Fruit fly (Drosophila melanogaster): ENCODE results near the gene Ubc2.

Ubc2 gene

DNA sequence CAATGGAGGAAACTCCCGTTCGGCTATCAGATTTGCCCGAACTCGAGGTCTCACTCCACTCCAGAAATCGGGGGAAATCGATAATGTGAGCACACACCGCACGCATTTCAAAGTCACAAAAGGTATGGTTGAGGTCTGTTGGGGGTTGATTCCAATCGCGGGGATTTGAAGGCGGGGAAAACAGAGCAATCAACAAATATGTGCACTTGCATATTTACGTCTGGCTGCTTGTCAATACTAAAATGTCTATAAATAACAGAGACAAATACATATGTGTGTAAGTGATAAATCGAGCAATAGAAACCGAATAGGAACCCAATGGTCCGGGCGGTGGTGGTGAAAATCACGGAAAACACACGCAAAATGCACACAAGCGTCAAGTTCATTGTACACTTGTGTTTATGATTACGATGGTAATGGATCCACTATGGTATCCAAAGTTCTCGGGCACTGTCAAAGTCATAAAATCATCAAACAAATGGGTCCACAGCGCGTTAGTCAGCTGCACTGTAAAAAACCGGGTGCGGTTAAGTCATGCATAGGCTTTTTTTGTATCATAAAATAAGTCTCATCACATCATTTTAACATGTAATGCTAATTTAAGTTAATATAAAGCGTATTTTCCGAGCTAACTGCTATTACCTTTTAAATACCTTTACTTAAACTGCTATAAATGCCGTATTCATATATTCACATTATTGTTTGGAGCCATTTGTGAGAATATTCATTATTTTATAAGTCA is 15.8 kb downstream of the Ubc2 start (continued):
- TF ChIP-seq eg (GFP tag; IDR thresholded peaks at IDR 0.05) (peak; percentile 63), svp (GFP tag) (peak; percentile 51), dsx (GFP tag; optimal IDR thresholded peaks at IDR 0.05; ENCODE audit: poor library complexity, severe bottlenecking) (no peak), CG7368 (GFP tag; optimal IDR thresholded peaks at IDR 0.05) (no peak), CG6808 (GFP tag; optimal IDR thresholded peaks at IDR 0.05) (peak; percentile 13), CG16779 (tag; optimal IDR thresholded peaks at IDR 0.05) (no peak), CG10669 (GFP tag; optimal IDR thresholded peaks at IDR 0.05) (no peak), dac (GFP tag; optimal IDR thresholded peaks at IDR 0.05) (peak; percentile 50), CG3919 (GFP tag; optimal IDR thresholded peaks at IDR 0.05) (peak; percentile 29)

DNA sequence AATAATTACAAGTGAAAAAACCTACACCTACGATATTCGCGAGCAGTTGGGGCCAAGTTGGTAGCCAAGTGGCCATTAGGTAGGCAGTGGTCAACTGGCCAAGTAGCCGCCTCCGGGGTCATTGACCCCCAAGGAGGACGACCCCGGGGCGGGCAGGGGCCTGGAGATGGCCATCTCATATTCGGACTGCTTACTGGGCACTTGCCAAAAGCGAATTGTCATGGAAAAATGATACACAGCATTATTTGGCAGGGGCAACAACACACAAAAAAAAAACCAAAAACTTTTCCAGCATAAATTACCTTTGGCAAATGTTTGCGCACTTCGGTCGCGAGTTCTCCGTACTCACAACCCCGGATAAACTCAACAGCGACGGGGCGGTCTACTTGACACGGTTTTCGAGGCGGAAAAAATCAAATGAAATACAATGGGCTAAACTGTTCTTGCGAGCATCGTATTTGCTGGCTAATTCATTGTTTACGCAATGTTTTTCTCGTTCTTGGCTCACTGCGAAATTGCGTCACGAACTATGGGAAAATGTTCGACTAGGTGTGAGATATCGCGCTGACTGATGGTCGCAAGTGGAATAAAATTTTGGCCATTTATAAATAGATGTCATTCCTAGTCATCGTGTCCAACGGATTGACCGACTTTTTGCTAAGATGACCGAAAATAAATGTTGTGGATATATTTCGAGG is 16.7 kb downstream of the Ubc2 start:
- TF ChIP-seq svp (GFP tag) (peak; percentile 1), CG6163 (GFP tag; IDR thresholded peaks at IDR 0.05) (no peak)

DNA sequence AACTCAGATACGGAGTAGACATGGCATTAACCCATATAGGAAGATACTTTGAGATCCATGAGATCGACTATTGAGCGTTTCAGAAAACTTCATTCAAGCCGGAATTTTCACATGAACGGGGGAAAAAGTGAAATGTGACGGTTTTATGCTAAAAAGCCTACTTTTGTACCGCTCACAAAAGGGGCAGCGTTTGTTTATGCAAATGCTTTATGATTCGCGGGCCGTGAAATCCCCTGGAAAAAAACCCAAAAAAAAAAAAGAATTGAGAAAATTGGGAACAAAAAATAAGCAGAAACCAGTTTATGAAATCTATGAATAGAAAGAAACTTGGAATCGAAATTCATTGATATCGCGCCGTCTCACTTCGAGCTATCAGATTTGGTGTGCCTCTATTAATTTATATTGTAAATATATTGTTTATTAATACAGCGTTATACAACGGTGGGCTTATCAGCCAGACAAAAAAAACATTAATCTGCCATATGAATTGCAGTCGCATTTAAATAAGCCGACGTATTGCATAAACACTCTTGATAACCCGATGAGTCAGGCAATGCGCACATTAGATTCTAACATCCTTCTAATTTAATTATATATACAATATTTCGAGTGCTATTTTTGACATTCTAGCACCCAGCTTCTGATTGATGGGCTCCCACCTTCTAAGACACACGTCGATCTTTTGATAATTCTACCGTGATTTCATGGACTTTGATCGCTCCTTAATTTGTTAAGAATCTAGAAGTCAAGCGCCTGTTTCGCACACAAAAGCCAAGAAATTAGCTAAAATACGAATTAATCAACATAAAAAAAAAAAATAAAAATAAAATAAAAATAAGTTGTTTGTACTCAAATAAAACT is 18.0 kb downstream of the Ubc2 start:
- TF ChIP-seq lz (GFP tag; optimal IDR thresholded peaks at IDR 0.05) (no peak), svp (GFP tag) (peak; percentile 62), vri (GFP tag; optimal IDR thresholded peaks at IDR 0.05) (peak; percentile 43)

DNA sequence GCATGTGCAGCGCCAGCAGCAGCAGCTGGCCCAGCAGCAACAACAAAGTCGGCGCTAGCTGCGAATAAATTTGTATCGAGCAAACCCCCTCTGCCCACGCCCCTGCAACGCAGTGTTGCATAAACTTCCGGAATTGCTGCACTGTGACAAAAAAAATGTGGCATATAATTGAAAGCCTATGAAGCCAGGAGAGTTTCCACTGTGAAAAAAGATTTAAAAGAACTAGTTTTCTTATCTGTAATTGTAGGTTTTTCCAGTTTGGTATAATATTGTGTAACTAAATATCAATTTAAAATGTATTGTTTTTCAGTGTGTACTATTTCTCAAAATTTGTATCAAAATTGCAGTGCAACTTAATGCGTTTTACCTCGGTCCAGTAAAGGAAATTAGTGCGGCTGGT is 19.6 kb downstream of the Ubc2 start:
- TF ChIP-seq OdsH (GFP tag; optimal IDR thresholded peaks at IDR 0.05) (no peak), Blimp-1 (GFP tag; optimal IDR thresholded peaks at IDR 0.05) (no peak), Sox14 (GFP tag; optimal IDR thresholded peaks at IDR 0.05) (no peak), Hr39 (GFP tag; optimal IDR thresholded peaks at IDR 0.05) (peak; percentile 10), dsx (GFP tag; optimal IDR thresholded peaks at IDR 0.05; ENCODE audit: poor library complexity, severe bottlenecking) (no peak), CG10669 (GFP tag; optimal IDR thresholded peaks at IDR 0.05) (no peak), CG6854 (GFP tag; optimal IDR thresholded peaks at IDR 0.05) (no peak), dac (GFP tag; optimal IDR thresholded peaks at IDR 0.05) (no peak), CG34406 (GFP tag; optimal IDR thresholded peaks at IDR 0.05) (no peak), Eip78C (GFP tag) (peak; percentile 80), topi (GFP tag; optimal IDR thresholded peaks at IDR 0.05) (no peak), CG7368 (GFP tag; optimal IDR thresholded peaks at IDR 0.05) (no peak), CG11902 (GFP tag; optimal IDR thresholded peaks at IDR 0.05) (no peak), ss (GFP tag; optimal IDR thresholded peaks at IDR 0.05) (no peak), CG8319 (GFP tag; optimal IDR thresholded peaks at IDR 0.05) (no peak), esn (GFP tag; optimal IDR thresholded peaks at IDR 0.05) (no peak), CG9139 (GFP tag; optimal IDR thresholded peaks at IDR 0.05) (no peak), achi (GFP tag; optimal IDR thresholded peaks at IDR 0.05) (no peak), Lpt (GFP tag; optimal IDR thresholded peaks at IDR 0.05) (peak; percentile 35), Sox15 (GFP tag; optimal IDR thresholded peaks at IDR 0.05) (no peak), CG6276 (GFP tag; optimal IDR thresholded peaks at IDR 0.05) (peak; percentile 47), acj6 (GFP tag; optimal IDR thresholded peaks at IDR 0.05) (peak; percentile 41), CG8119 (GFP tag; IDR thresholded peaks at IDR 0.05) (peak; percentile 60; the same call in 2 of the 3 replicates), CG15336 (GFP tag; IDR thresholded peaks at IDR 0.05) (peak; percentile 76), CG8632 (GFP tag; optimal IDR thresholded peaks at IDR 0.05) (no peak), CG1621 (tag; optimal IDR thresholded peaks at IDR 0.05) (no peak), CG6808 (GFP tag; optimal IDR thresholded peaks at IDR 0.05) (no peak), Hr4 (GFP tag; optimal IDR thresholded peaks at IDR 0.05) (peak; percentile 76), CG31627 (GFP tag; optimal IDR thresholded peaks at IDR 0.05) (peak; percentile 7), eg (GFP tag; IDR thresholded peaks at IDR 0.05) (peak; percentile 80), salr (GFP tag; optimal IDR thresholded peaks at IDR 0.05) (peak in 1 of 2 experiments; percentile 39), Eip93F (GFP tag; optimal IDR thresholded peaks at IDR 0.05) (no peak), fd85E (GFP tag; optimal IDR thresholded peaks at IDR 0.05) (no peak), Hr38 (GFP tag; optimal IDR thresholded peaks at IDR 0.05) (no peak), CG3032 (tag; optimal IDR thresholded peaks at IDR 0.05) (no peak)
